Worm (Caenorhabditis elegans) whole organism, L1 larva: Measurements from ENCODE around the gene cor-1.
"Not testable (repeated sequence)": the region's sequence is repeated elsewhere in the genome, so short reads cannot be mapped to it uniquely, and the experiment has no call there.

Source experiments
- ces-1 ChIP-seq: fragments of 150-350 bp; optimal IDR thresholded peaks from 2 replicates; lab custom pipeline; 2014; ENCODE audit warnings: missing biosample characterization, missing genetic modification reagents, missing genetic modification characterization
- lsy-2 ChIP-seq, 2 experiments: fragments of 150-350 bp; optimal IDR thresholded peaks; 2 replicates each; lab custom pipeline; 2014; ENCODE audit warnings: missing biosample characterization in 2 of 2, missing genetic modification characterization in 2 of 2
- mdl-1 ChIP-seq, 2 experiments: fragments of 150-350 bp; optimal IDR thresholded peaks; 2 replicates each; lab custom pipeline; 2014 to 2017; ENCODE audit warnings: missing biosample characterization in 2 of 2, missing genetic modification characterization in 2 of 2, inconsistent platforms in 1 of 2
- nhr-12 ChIP-seq: sonication (generic microtip); optimal IDR thresholded peaks from 2 replicates; lab custom pipeline; 2017; ENCODE audit warnings: missing biosample characterization, missing genetic modification characterization
- nhr-47 ChIP-seq: sonication (generic microtip); optimal IDR thresholded peaks from 2 replicates; lab custom pipeline; 2016; ENCODE audit warnings: mild to moderate bottlenecking, missing genetic modification characterization, moderate library complexity, missing compliant biosample characterization
- nhr-77 ChIP-seq: fragments of 150-350 bp; optimal IDR thresholded peaks from 2 replicates; lab custom pipeline; 2014; ENCODE audit warnings: missing biosample characterization, missing genetic modification characterization
- unc-86 ChIP-seq: sonication (generic microtip); optimal IDR thresholded peaks from 2 replicates; lab custom pipeline; 2016; ENCODE audit warnings: missing genetic modification characterization, missing compliant biosample characterization
- zip-4 ChIP-seq: fragments of 200-800 bp; sonication (Bioruptor generic); optimal IDR thresholded peaks from 2 replicates; lab custom pipeline; 2018; ENCODE audit warnings: mild to moderate bottlenecking, missing genetic modification characterization, moderate library complexity, missing compliant biosample characterization

ce11 chrIII:10266824-10267223 is 17.9 kb downstream of the cor-1 start, which contains the start of gene inpp-4B:
- not testable (repeated sequence) for TF ChIP-seq lsy-2 (tag; optimal IDR thresholded peaks at IDR 0.05; lab: Kevin White, UChicago); unc-86; zip-4 (GFP tag; lab: Kevin White, UChicago); mdl-1 (tag; optimal IDR thresholded peaks at IDR 0.05; lab: Kevin White, UChicago); nhr-77 (tag; lab: Kevin White, UChicago); ces-1; nhr-12 (tag; lab: Kevin White, UChicago)
- peak; percentile 16 for TF ChIP-seq nhr-47
